Worm (Caenorhabditis elegans): ENCODE data around the gene znf-598.

DNA sequence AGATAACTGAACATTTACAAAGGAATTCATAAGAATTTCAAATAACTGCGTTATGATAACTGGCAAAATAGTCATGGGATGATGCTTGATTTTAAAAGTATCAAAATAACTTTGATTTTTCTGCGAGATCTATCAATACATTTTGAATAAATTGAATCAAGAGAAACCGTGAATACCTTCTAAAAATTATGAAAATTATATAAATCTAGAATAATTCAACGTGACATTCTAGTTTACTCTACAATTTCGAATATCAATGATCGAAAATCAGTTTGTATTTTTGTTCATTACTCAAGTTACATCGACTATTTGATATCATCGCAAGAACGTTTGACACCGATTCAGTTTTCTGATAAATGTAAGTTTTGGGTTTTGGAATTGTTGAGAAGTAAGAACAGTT lies 36.1 kb downstream of the znf-598 start, which contains the start of gene acs-6:
- TF ChIP-seq unc-62 (GFP tag; optimal IDR thresholded peaks at IDR 0.05 in 1 of 2) = no peak
- no peak for TF ChIP-seq unc-62 (tag; optimal IDR thresholded peaks at IDR 0.05)
- no peak for TF ChIP-seq nhr-10 (tag; optimal IDR thresholded peaks at IDR 0.05)
- no peak for TF ChIP-seq jun-1 (tag; optimal IDR thresholded peaks at IDR 0.05)
- TF ChIP-seq dmd-9 (GFP tag; IDR thresholded peaks at IDR 0.05) = no peak
- TF ChIP-seq mdl-1 (tag; optimal IDR thresholded peaks at IDR 0.05) = no peak
- no peak for TF ChIP-seq lin-39 (tag; optimal IDR thresholded peaks at IDR 0.05)

All from whole organism, L4 larva.